Fruit fly (Drosophila melanogaster) whole organism, embryonic: ENCODE measurements around the gene Snup.

Source experiments
- Antp ChIP-seq: fragments of 200-800 bp; sonication (Bioruptor generic); optimal IDR thresholded peaks from 3 replicates; lab custom pipeline; 2016; ENCODE audit warnings: missing biosample characterization, missing genetic modification characterization
- CG11456 ChIP-seq: fragments of 200-800 bp; sonication (Bioruptor generic); IDR thresholded peaks from 3 replicates; pipeline ENCODE4 v1.3.6; 2022; ENCODE audit warnings: missing biosample characterization, missing genetic modification characterization
- CG11504 ChIP-seq: fragments of 200-800 bp; sonication (Bioruptor generic); optimal IDR thresholded peaks from 3 replicates; lab custom pipeline; 2019; ENCODE audit warnings: missing biosample characterization, mild to moderate bottlenecking, missing genetic modification characterization, moderate library complexity
- CG12071 ChIP-seq: fragments of 200-800 bp; sonication (Bioruptor generic); optimal IDR thresholded peaks from 3 replicates; lab custom pipeline; 2018; ENCODE audit warnings: missing biosample characterization, mild to moderate bottlenecking, missing genetic modification characterization
- CG13287 ChIP-seq: fragments of 200-800 bp; sonication (Bioruptor generic); IDR thresholded peaks from 2 replicates; pipeline ENCODE4 v1.3.6; 2022; ENCODE audit warnings: missing biosample characterization, missing genetic modification characterization; ENCODE audit not compliant: partially characterized antibody
- CG17612 ChIP-seq: fragments of 200-800 bp; sonication (Bioruptor generic); IDR thresholded peaks from 2 replicates; pipeline ENCODE4 v1.3.6; 2022; ENCODE audit warnings: missing biosample characterization, missing genetic modification characterization
- CG18619 ChIP-seq: fragments of 200-800 bp; sonication (Bioruptor generic); optimal IDR thresholded peaks from 3 replicates; lab custom pipeline; 2017; ENCODE audit warnings: missing biosample characterization, mild to moderate bottlenecking, missing genetic modification characterization
- CG2199 ChIP-seq: fragments of 200-800 bp; sonication (Bioruptor generic); IDR thresholded peaks from 3 replicates; pipeline ENCODE4 v1.3.6; 2022; ENCODE audit warnings: missing biosample characterization, missing genetic modification characterization
- CG30403 ChIP-seq: fragments of 200-800 bp; sonication (Bioruptor generic); optimal IDR thresholded peaks from 3 replicates; lab custom pipeline; 2016; ENCODE audit warnings: missing biosample characterization, missing genetic modification characterization
- CG3163 ChIP-seq: fragments of 200-800 bp; sonication (Bioruptor generic); optimal IDR thresholded peaks from 3 replicates; lab custom pipeline; 2016; ENCODE audit warnings: missing biosample characterization, missing genetic modification characterization
- CG3838 ChIP-seq: fragments of 200-800 bp; sonication (Bioruptor generic); optimal IDR thresholded peaks from 3 replicates; lab custom pipeline; 2016; ENCODE audit warnings: missing biosample characterization, missing genetic modification characterization
- CG4404 ChIP-seq: fragments of 200-800 bp; sonication (Bioruptor generic); IDR thresholded peaks from 2 replicates; pipeline ENCODE4 v1.3.6; 2022; ENCODE audit warnings: missing biosample characterization, missing genetic modification characterization
- CG7745 ChIP-seq: fragments of 200-800 bp; sonication (Bioruptor generic); optimal IDR thresholded peaks from 2 replicates; lab custom pipeline; 2018; ENCODE audit warnings: missing biosample characterization, mild to moderate bottlenecking, missing genetic modification characterization, moderate library complexity
- CHES-1-like ChIP-seq: fragments of 200-800 bp; sonication (Bioruptor generic); optimal IDR thresholded peaks from 2 replicates; lab custom pipeline; 2016; ENCODE audit warnings: missing biosample characterization, missing genetic modification characterization
- D19A ChIP-seq: fragments of 200-800 bp; optimal IDR thresholded peaks from 3 replicates; lab custom pipeline; 2019; ENCODE audit warnings: missing biosample characterization, mild to moderate bottlenecking, missing genetic modification characterization, moderate library complexity
- Dll ChIP-seq: fragments of 200-800 bp; sonication (Bioruptor generic); IDR thresholded peaks from 4 replicates; pipeline ENCODE4 v1.3.6; 2022; ENCODE audit warnings: missing biosample characterization, missing genetic modification characterization; ENCODE audit not compliant: partially characterized antibody
- Elba2 ChIP-seq: fragments of 200-800 bp; sonication (Bioruptor generic); optimal IDR thresholded peaks from 3 replicates; lab custom pipeline; 2016; ENCODE audit warnings: missing biosample characterization, missing genetic modification characterization
- Ets97D ChIP-seq: fragments of 200-800 bp; sonication (Bioruptor generic); optimal IDR thresholded peaks from 3 replicates; lab custom pipeline; 2016; ENCODE audit warnings: missing biosample characterization, missing genetic modification characterization
- H2.0 ChIP-seq: fragments of 200-800 bp; sonication (Bioruptor generic); IDR thresholded peaks from 2 replicates; pipeline ENCODE4 v1.3.6; 2022; ENCODE audit warnings: missing biosample characterization, missing genetic modification characterization
- Hmr ChIP-seq: fragments of 200-800 bp; sonication (Bioruptor generic); optimal IDR thresholded peaks from 3 replicates; lab custom pipeline; 2017; ENCODE audit warnings: mild to moderate bottlenecking, missing biosample characterization, missing genetic modification reagents, missing genetic modification characterization
- MESR4 ChIP-seq: fragments of 200-800 bp; sonication (Bioruptor generic); optimal IDR thresholded peaks from 2 replicates; lab custom pipeline; 2018; ENCODE audit warnings: missing biosample characterization, mild to moderate bottlenecking, missing genetic modification characterization, moderate library complexity
- MTF-1 ChIP-seq: fragments of 200-800 bp; sonication (Bioruptor generic); optimal IDR thresholded peaks from 2 replicates; lab custom pipeline; 2018; ENCODE audit warnings: missing biosample characterization, mild to moderate bottlenecking, missing genetic modification characterization, borderline replicate concordance
- Med ChIP-seq: fragments of 200-800 bp; sonication (Bioruptor generic); peaks from one replicate; lab custom pipeline; 2016; ENCODE audit warnings: missing biosample characterization, missing genetic modification characterization, mild to moderate bottlenecking, inconsistent platforms, moderate library complexity
- NK7.1 ChIP-seq: fragments of 200-800 bp; sonication (Bioruptor generic); optimal IDR thresholded peaks from 3 replicates; lab custom pipeline; 2016; ENCODE audit warnings: missing biosample characterization, missing genetic modification characterization
- Neu2 ChIP-seq: fragments of 200-800 bp; sonication (Bioruptor generic); optimal IDR thresholded peaks from 3 replicates; lab custom pipeline; 2016; ENCODE audit warnings: missing biosample characterization, missing genetic modification characterization, borderline replicate concordance
- Nf-YC ChIP-seq: fragments of 200-800 bp; optimal IDR thresholded peaks from 3 replicates; lab custom pipeline; 2019; ENCODE audit warnings: missing biosample characterization, mild to moderate bottlenecking, missing genetic modification characterization, moderate library complexity
- NfI ChIP-seq: fragments of 200-800 bp; sonication (Bioruptor generic); optimal IDR thresholded peaks from 3 replicates; lab custom pipeline; 2018; ENCODE audit warnings: missing biosample characterization, mild to moderate bottlenecking, missing genetic modification characterization, moderate library complexity
- Pdp1 ChIP-seq, 2 experiments: fragments of 200-800 bp; sonication (Bioruptor generic); optimal IDR thresholded peaks; 3 replicates each; lab custom pipeline; 2016; ENCODE audit warnings: missing biosample characterization in 2 of 2, missing genetic modification characterization in 2 of 2, mild to moderate bottlenecking in 1 of 2, moderate library complexity in 1 of 2
- Rfx ChIP-seq: fragments of 200-800 bp; sonication (Bioruptor generic); IDR thresholded peaks from 2 replicates; pipeline ENCODE4 v1.3.6; 2022; ENCODE audit warnings: missing biosample characterization, missing genetic modification characterization
- Trl ChIP-seq, 3 experiments: fragments of >200 bp in 2 of 3; fragments of 200-800 bp in 1 of 3; sonication (Bioruptor generic) in 1 of 3; optimal IDR thresholded peaks; 2 replicates in 1 of 3; 3 replicates in 2 of 3; lab custom pipeline; 2016 to 2017; ENCODE audit warnings: missing biosample characterization in 1 of 3, missing genetic modification characterization in 1 of 3
- Usf ChIP-seq: fragments of 200-800 bp; sonication (Bioruptor generic); optimal IDR thresholded peaks from 2 replicates; lab custom pipeline; 2017; ENCODE audit warnings: missing genotype, missing biosample characterization, missing genetic modification characterization
- az2 ChIP-seq: fragments of 200-800 bp; sonication (Bioruptor generic); optimal IDR thresholded peaks from 3 replicates; lab custom pipeline; 2016; ENCODE audit warnings: missing biosample characterization, missing genetic modification characterization
- bab2 ChIP-seq: fragments of 200-800 bp; sonication (Bioruptor generic); optimal IDR thresholded peaks from 2 replicates; lab custom pipeline; 2016; ENCODE audit warnings: missing biosample characterization, missing genetic modification characterization
- cg ChIP-seq: fragments of 200-800 bp; sonication (Bioruptor generic); optimal IDR thresholded peaks from 3 replicates; lab custom pipeline; 2019; ENCODE audit warnings: missing biosample characterization, mild to moderate bottlenecking, missing genetic modification characterization, moderate library complexity
- dmrt11E ChIP-seq: fragments of 200-800 bp; sonication (Bioruptor generic); optimal IDR thresholded peaks from 3 replicates; lab custom pipeline; 2018; ENCODE audit warnings: missing biosample characterization, mild to moderate bottlenecking, missing genetic modification characterization, moderate library complexity
- en ChIP-seq: fragments of 200-800 bp; sonication (Bioruptor generic); optimal IDR thresholded peaks from 2 replicates; lab custom pipeline; 2016; ENCODE audit warnings: missing biosample characterization, missing genetic modification characterization
- ewg ChIP-seq: fragments of 200-800 bp; sonication (Bioruptor generic); optimal IDR thresholded peaks from 3 replicates; lab custom pipeline; 2017; ENCODE audit warnings: mild to moderate bottlenecking, missing biosample characterization, missing genetic modification reagents, missing genetic modification characterization
- fd64A ChIP-seq: fragments of 200-800 bp; sonication (Bioruptor generic); optimal IDR thresholded peaks from 3 replicates; lab custom pipeline; 2018; ENCODE audit warnings: missing biosample characterization, mild to moderate bottlenecking, missing genetic modification characterization
- inv ChIP-seq: fragments of 200-800 bp; sonication (Bioruptor generic); IDR thresholded peaks from 2 replicates; pipeline ENCODE4 v1.3.6; 2022; ENCODE audit warnings: missing biosample characterization, missing genetic modification characterization; ENCODE audit not compliant: partially characterized antibody
- jumu ChIP-seq: fragments of 200-800 bp; sonication (Bioruptor generic); optimal IDR thresholded peaks from 3 replicates; lab custom pipeline; 2016; ENCODE audit warnings: missing biosample characterization, missing genetic modification characterization
- lola ChIP-seq, 3 experiments: fragments of >200 bp in 2 of 3; fragments of 200-800 bp in 1 of 3; sonication (Bioruptor generic) in 1 of 3; optimal IDR thresholded peaks; 2 replicates each; lab custom pipeline; 2017 to 2019; ENCODE audit warnings: missing biosample characterization in 3 of 3, missing genetic modification characterization in 3 of 3, mild to moderate bottlenecking in 1 of 3, moderate library complexity in 1 of 3
- pita ChIP-seq: fragments of 200-800 bp; sonication (Bioruptor generic); optimal IDR thresholded peaks from 2 replicates; lab custom pipeline; 2017; ENCODE audit warnings: missing biosample characterization, mild to moderate bottlenecking, missing genetic modification characterization
- pzg ChIP-seq: fragments of 200-800 bp; sonication (Bioruptor generic); optimal IDR thresholded peaks from 3 replicates; lab custom pipeline; 2018; ENCODE audit warnings: missing biosample characterization, mild to moderate bottlenecking, missing genetic modification characterization, moderate library complexity
- row ChIP-seq: fragments of 200-800 bp; sonication (Bioruptor generic); IDR thresholded peaks from 3 replicates; pipeline ENCODE4 v1.3.6; 2022; ENCODE audit warnings: missing biosample characterization, missing genetic modification characterization
- sug ChIP-seq: fragments of 200-800 bp; optimal IDR thresholded peaks from 2 replicates; lab custom pipeline; 2019; ENCODE audit warnings: missing biosample characterization, mild to moderate bottlenecking, missing genetic modification characterization, moderate library complexity
- vfl ChIP-seq: fragments of 200-800 bp; sonication (Bioruptor generic); optimal IDR thresholded peaks from 2 replicates; lab custom pipeline; 2016; ENCODE audit warnings: missing biosample characterization, missing genetic modification characterization
- wek ChIP-seq: fragments of 200-800 bp; sonication (Bioruptor generic); optimal IDR thresholded peaks from 3 replicates; lab custom pipeline; 2018; ENCODE audit warnings: missing biosample characterization, mild to moderate bottlenecking, missing genetic modification characterization, moderate library complexity
- zf30C ChIP-seq: fragments of 200-800 bp; sonication (Bioruptor generic); optimal IDR thresholded peaks from 3 replicates; lab custom pipeline; 2018; ENCODE audit warnings: missing biosample characterization, mild to moderate bottlenecking, missing genetic modification characterization

Gene Snup

DNA sequence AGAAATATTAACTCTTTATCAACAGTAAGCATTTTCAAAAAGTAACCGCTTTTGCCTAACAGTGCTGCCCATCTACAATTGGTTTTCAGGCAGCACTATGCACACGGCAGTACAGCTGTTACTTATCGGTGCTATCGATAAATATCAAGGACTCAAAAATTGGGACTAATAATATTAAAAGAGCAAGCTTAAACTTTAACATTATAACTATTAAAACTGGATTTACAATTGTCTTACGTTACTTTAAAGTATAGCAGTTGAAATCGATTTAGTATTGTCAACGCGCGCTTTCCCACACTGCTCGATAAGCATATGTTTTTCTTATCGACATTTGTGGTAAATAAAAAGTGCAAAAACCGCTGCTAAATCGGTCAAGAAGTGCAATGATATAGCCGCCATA, 20.5 kb upstream of the Snup start, which contains the start of the genes CG42245 and MEP-1 (continued):
- TF ChIP-seq CG11456 (GFP tag; lab: Robert Waterston, UW) (no peak), Nf-YC (tag; lab: Kevin White, UChicago) (no peak), Usf (GFP tag; lab: Kevin White, UChicago) (no peak), CG17612 (GFP tag; lab: Robert Waterston, UW) (no peak), CG3838 (GFP tag; lab: Kevin White, UChicago) (no peak), H2.0 (GFP tag; lab: Robert Waterston, UW) (0 out of 2 replicates have a peak, but pooled peaks have one; percentile 4), cg (GFP tag; lab: Kevin White, UChicago) (no peak), sug (tag; lab: Kevin White, UChicago) (peak; percentile 42), NK7.1 (GFP tag; lab: Kevin White, UChicago) (no peak), dmrt11E (tag; lab: Kevin White, UChicago) (peak; percentile 38), vfl (GFP tag; lab: Kevin White, UChicago) (peak; percentile 11), Dll (GFP tag; lab: Robert Waterston, UW) (peak; percentile 75; the same call in 3 of the 4 replicates), CG4404 (GFP tag; lab: Robert Waterston, UW) (no peak), bab2 (peak; percentile 48), fd64A (no peak), CG13287 (GFP tag; lab: Robert Waterston, UW) (peak; percentile 81), ewg (no peak), pzg (GFP tag; lab: Kevin White, UChicago) (peak; percentile 82), jumu (GFP tag; lab: Kevin White, UChicago) (no peak), CG7745 (tag; lab: Kevin White, UChicago) (no peak), CG30403 (peak; percentile 57), CG3163 (peak; percentile 47), CG18619 (GFP tag; lab: Kevin White, UChicago) (peak; percentile 25), az2 (GFP tag; lab: Kevin White, UChicago) (peak; percentile 37), wek (GFP tag; lab: Kevin White, UChicago) (no peak), Trl (optimal IDR thresholded peaks at IDR 0.05; lab: Kevin White, UChicago) (no peak), Trl (GFP tag; optimal IDR thresholded peaks at IDR 0.05; lab: Kevin White, UChicago) (peak; percentile 52), Pdp1 (GFP tag; optimal IDR thresholded peaks at IDR 0.05; lab: Kevin White, UChicago) (peak in 1 of 2 experiments; percentile 46), Hmr (GFP tag; lab: Kevin White, UChicago) (peak; percentile 31), Neu2 (GFP tag; lab: Kevin White, UChicago) (no peak), Elba2 (GFP tag; lab: Kevin White, UChicago) (peak; percentile 51), Rfx (GFP tag; lab: Robert Waterston, UW) (no peak), en (GFP tag; lab: Kevin White, UChicago) (no peak), MTF-1 (GFP tag; lab: Kevin White, UChicago) (peak; percentile 26), zf30C (GFP tag; lab: Kevin White, UChicago) (no peak), Antp (GFP tag; lab: Kevin White, UChicago) (peak; percentile 38)

DNA sequence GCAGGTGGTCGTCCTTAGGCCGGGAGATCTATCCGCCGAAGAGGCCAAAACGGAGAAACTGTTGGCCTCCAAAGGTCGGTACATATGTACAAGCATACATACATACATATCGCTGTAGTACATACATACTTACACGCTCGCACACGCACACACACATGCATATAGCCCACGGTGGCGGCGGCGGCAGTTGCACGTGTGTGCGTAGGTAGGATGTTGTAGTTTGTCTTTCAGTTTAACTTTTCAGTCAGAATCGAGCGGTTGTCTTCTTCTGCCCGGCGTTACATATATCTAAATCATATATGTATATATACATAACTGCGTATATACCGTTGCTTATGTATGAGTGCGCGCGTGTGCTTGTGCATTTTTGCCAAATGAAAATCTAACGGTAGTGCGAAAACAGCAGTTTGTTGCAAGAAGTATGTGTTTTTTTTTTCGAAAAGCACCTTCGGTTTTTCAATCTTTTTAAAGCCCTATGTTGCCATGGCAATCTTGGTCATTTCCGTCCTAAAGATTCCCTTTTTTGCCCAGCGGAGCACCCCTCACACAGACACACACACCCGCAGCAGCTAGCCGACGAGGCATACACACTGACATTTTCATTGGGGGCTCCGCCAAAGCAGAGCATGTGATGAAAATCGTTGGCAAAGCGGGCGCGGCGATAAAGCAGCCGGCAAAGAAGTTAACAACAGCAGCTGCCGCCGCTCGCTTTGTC, 19.7 kb upstream of the Snup start:
- TF ChIP-seq pita (no peak), CG2199 (0 out of 3 replicates have a peak, but pooled peaks have one; percentile 20), CHES-1-like (peak; percentile 11), inv (GFP tag; lab: Robert Waterston, UW) (0 out of 2 replicates have a peak, but pooled peaks have one; percentile 8), lola (GFP tag; optimal IDR thresholded peaks at IDR 0.05; lab: Kevin White, UChicago) (peak in 1 of 3 experiments; percentile 62), D19A (tag; lab: Kevin White, UChicago) (peak; percentile 93), Ets97D (GFP tag; lab: Kevin White, UChicago) (peak; percentile 14), CG13287 (GFP tag; lab: Robert Waterston, UW) (peak; percentile 55; the same call in 1 of the 2 replicates), CG12071 (GFP tag; lab: Kevin White, UChicago) (no peak), CG11504 (no peak), CG3163 (peak; percentile 14), MESR4 (GFP tag; lab: Kevin White, UChicago) (peak; percentile 94), row (no peak), NfI (GFP tag; lab: Kevin White, UChicago) (no peak), Med (GFP tag; lab: Kevin White, UChicago) (peak; percentile 82)
